Worm (Caenorhabditis elegans) whole organism, young adult: ENCODE data around the gene eri-9.

ENCODE experiments used
- Y67H2A.10 ChIP-seq: fragments of 200-800 bp; sonication (Bioruptor generic); conservative IDR thresholded peaks from 2 replicates; pipeline ENCODE4 v1.3.6; 2022; ENCODE audit warnings: missing genetic modification reagents, missing genetic modification characterization, missing compliant biosample characterization
- attf-6 ChIP-seq: fragments of 200-800 bp; sonication (Bioruptor generic); IDR thresholded peaks from 2 replicates; pipeline ENCODE4 v1.3.6; 2022; ENCODE audit warnings: missing genetic modification reagents, missing genetic modification characterization, missing compliant biosample characterization
- ceh-58 ChIP-seq: fragments of 200-800 bp; sonication (Bioruptor generic); IDR thresholded peaks from 2 replicates; pipeline ENCODE4 v1.3.6; 2022; ENCODE audit warnings: missing genetic modification characterization, missing compliant biosample characterization
- ceh-91 ChIP-seq: fragments of 200-800 bp; sonication (Bioruptor generic); IDR thresholded peaks from 2 replicates; pipeline ENCODE4 v1.3.6; 2022; ENCODE audit warnings: missing genetic modification reagents, missing genetic modification characterization, missing compliant biosample characterization
- dpl-1 ChIP-seq: fragments of 150-350 bp; optimal IDR thresholded peaks from 2 replicates; lab custom pipeline; 2014; ENCODE audit warnings: missing biosample characterization, missing genetic modification reagents, missing genetic modification characterization
- ekl-4 ChIP-seq: fragments of 200-800 bp; sonication (Bioruptor generic); IDR thresholded peaks from 2 replicates; pipeline ENCODE4 v1.3.6; 2022; ENCODE audit warnings: missing genetic modification reagents, missing genetic modification characterization, missing compliant biosample characterization
- nfya-1 ChIP-seq: sonication (generic microtip); optimal IDR thresholded peaks from 2 replicates; lab custom pipeline; 2017; ENCODE audit warnings: antibody characterized with exemption, missing compliant biosample characterization, missing genetic modification characterization, borderline replicate concordance; ENCODE audit not compliant: insufficient read depth
- snpc-4 ChIP-seq, 5 experiments: fragments of 150-350 bp in 1 of 5; sonication (generic microtip) in 4 of 5; optimal IDR thresholded peaks; 2 replicates each; lab custom pipeline; 2014 to 2018; ENCODE audit warnings: missing genetic modification characterization in 5 of 5, missing biosample characterization in 3 of 5, antibody characterized with exemption in 2 of 5, mild to moderate bottlenecking in 2 of 5, missing compliant biosample characterization in 2 of 5, missing genotype in 2 of 5, moderate library complexity in 2 of 5, missing genetic modification reagents in 1 of 5
- zfh-2 ChIP-seq: fragments of 200-800 bp; sonication (Bioruptor generic); conservative IDR thresholded peaks from 2 replicates; pipeline ENCODE4 v1.3.6; 2022; ENCODE audit warnings: missing genetic modification reagents, missing genetic modification characterization, missing compliant biosample characterization
- ztf-6 ChIP-seq: fragments of 200-800 bp; sonication (Bioruptor generic); IDR thresholded peaks from 2 replicates; pipeline ENCODE4 v1.3.6; 2022; ENCODE audit warnings: missing genetic modification reagents, missing genetic modification characterization, missing compliant biosample characterization

DNA sequence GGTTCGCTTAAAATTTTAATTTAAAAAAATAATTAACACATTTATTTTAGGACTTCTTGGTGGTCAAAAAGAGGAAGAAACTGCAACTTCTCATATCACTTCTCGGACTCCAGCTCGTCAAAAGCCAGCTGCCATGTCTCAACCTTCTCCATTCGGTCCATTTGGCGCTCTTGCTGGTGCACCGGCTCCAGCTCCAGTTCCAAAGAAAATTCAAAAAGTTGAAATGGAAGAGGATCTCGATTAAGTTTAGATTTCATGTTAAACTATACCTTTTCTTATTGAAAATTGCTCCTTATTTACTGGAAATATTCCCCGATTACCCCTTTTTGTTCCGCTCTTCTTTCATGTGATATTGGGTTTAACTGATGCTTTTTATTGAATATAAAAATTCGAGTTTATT lies 18.5 kb upstream of the eri-9 start:
- TF ChIP-seq dpl-1 (GFP tag; lab: Kevin White, UChicago) (no peak), zfh-2 (no peak), ztf-6 (GFP tag; lab: Robert Waterston, UW) (no peak), attf-6 (GFP tag; lab: Robert Waterston, UW) (no peak), ceh-91 (GFP tag; lab: Robert Waterston, UW) (no peak), ekl-4 (no peak), Y67H2A.10 (no peak), snpc-4 (GFP tag; optimal IDR thresholded peaks at IDR 0.05; lab: Kevin White, UChicago) (no peak), snpc-4 (tag; optimal IDR thresholded peaks at IDR 0.05; lab: Kevin White, UChicago) (no peak), nfya-1 (tag; lab: Kevin White, UChicago) (no peak), ceh-58 (GFP tag; lab: Robert Waterston, UW) (no peak)
